Fruit fly (Drosophila melanogaster) S2 (cell line): ENCODE data around the gene CG11581.

ENCODE experiments used
- CG8478 ChIP-seq: fragments of >200 bp; optimal IDR thresholded peaks from 2 replicates; lab custom pipeline; 2018
- CTCF ChIP-seq, 2 experiments: fragments of >200 bp; optimal IDR thresholded peaks; 2 replicates each; lab custom pipeline; 2018

dm6 chrX:14215834-14216233 lies 39.1 kb downstream of the CG11581 start:
- TF ChIP-seq CTCF (optimal IDR thresholded peaks at IDR 0.05; lab: Kevin White, UChicago), result no peak
- TF ChIP-seq CG8478 (lab: Kevin White, UChicago), result no peak
